Worm (Caenorhabditis elegans) whole organism, mixed stage, embryonic: ENCODE data around the gene fbxa-15.

ENCODE experiments used
- ceh-43 ChIP-seq: fragments of 200-800 bp; sonication (Bioruptor generic); optimal IDR thresholded peaks from 2 replicates; lab custom pipeline; 2018; ENCODE audit warnings: mild to moderate bottlenecking, missing genetic modification characterization, moderate library complexity, missing compliant biosample characterization
- sptf-1 ChIP-seq: sonication (generic microtip); optimal IDR thresholded peaks from 2 replicates; lab custom pipeline; 2017; ENCODE audit warnings: mild to moderate bottlenecking, missing genetic modification characterization, moderate library complexity, missing compliant biosample characterization
- ztf-11 ChIP-seq: fragments of 150-350 bp; optimal IDR thresholded peaks from 2 replicates; lab custom pipeline; 2014; ENCODE audit warnings: missing biosample characterization, missing genetic modification characterization

DNA sequence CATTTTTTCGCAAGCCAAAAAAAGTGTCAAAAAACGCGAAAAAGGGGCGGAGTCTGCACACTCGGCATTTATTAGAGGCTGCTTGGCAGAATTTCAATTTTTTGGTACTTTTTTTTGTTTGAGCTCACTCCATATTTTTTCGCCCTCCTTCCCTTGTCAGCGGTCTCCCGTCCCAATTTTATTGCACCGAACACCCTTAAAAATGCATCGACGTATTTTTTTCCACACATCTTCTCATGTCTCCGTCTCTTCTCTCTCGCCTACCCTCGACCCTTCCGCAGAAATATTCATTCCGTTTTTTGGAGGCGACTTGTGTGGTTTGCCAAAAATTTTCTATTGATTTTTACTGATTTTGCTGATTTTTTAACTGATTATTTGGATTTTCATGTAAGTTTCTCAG, 5.0 kb upstream of the fbxa-15 start, which contains the start of gene Y82E9BL.18:
- TF ChIP-seq ztf-11 (tag; lab: Kevin White, UChicago) = no peak
- no peak for TF ChIP-seq ceh-43 (GFP tag; lab: Kevin White, UChicago)
- TF ChIP-seq sptf-1 (tag; lab: Kevin White, UChicago) = no peak
